Worm (Caenorhabditis elegans) whole organism, L4/young adult: ENCODE data around the gene ciao-2B.

ENCODE experiments used
- W03F9.2 ChIP-seq: fragments of 150-350 bp; optimal IDR thresholded peaks from 2 replicates; lab custom pipeline; 2014; ENCODE audit warnings: missing biosample characterization, missing genetic modification characterization
- dao-5 ChIP-seq: sonication (generic microtip); optimal IDR thresholded peaks from 2 replicates; lab custom pipeline; 2016; ENCODE audit warnings: missing genotype, missing genetic modification characterization, moderate library complexity, missing compliant biosample characterization
- him-1 ChIP-seq: sonication (generic microtip); optimal IDR thresholded peaks from 2 replicates; lab custom pipeline; 2016; ENCODE audit warnings: missing genotype, missing genetic modification reagents, missing genetic modification characterization, missing compliant biosample characterization

DNA sequence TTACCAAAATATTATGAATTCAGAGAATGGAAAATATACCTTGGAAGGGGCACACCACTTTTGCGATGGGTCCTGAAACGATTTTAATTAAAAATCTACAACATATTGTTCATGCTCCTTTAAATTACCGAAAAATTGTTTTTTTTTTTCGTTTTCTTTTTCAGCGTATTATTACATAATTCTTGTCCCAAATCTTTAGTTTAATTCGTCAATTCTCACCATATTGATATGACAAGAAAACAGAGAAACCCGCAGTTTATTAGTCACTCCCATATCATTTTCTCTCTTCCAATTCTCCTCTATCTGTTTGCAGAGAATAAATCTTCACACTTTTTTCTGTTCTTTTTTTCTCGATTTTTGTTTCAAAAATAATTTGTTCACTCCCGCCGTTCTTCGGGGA is 44.1 kb downstream of the ciao-2B start, which contains the start of gene F11F1.1:
- TF ChIP-seq him-1 (tag; lab: Kevin White, UChicago), result no peak
- TF ChIP-seq W03F9.2 (tag; lab: Kevin White, UChicago), result no peak
- no peak for TF ChIP-seq dao-5
